Fruit fly (Drosophila melanogaster) whole organism, embryonic: ENCODE data around the gene blanks.

Experiments
- ATbp ChIP-seq: fragments of 200-800 bp; sonication (Bioruptor generic); optimal IDR thresholded peaks from 2 replicates; lab custom pipeline; 2017; ENCODE audit warnings: missing biosample characterization, mild to moderate bottlenecking, missing genetic modification characterization, missing genetic modification reagents
- Ada2b ChIP-seq: fragments of 200-800 bp; sonication (Bioruptor generic); IDR thresholded peaks from 2 replicates; pipeline ENCODE4 v1.3.6; 2022; ENCODE audit warnings: missing biosample characterization, missing genetic modification characterization
- Atf-2 ChIP-seq: fragments of 200-800 bp; sonication (Bioruptor generic); optimal IDR thresholded peaks from 2 replicates; lab custom pipeline; 2016; ENCODE audit warnings: missing biosample characterization, missing genetic modification characterization
- CG10147 ChIP-seq: fragments of 200-800 bp; sonication (Bioruptor generic); optimal IDR thresholded peaks from 2 replicates; lab custom pipeline; 2019; ENCODE audit warnings: missing biosample characterization, mild to moderate bottlenecking, missing genetic modification characterization, moderate library complexity
- CG10431 ChIP-seq: fragments of 200-800 bp; sonication (Bioruptor generic); optimal IDR thresholded peaks from 3 replicates; lab custom pipeline; 2018; ENCODE audit warnings: missing biosample characterization, mild to moderate bottlenecking, missing genetic modification characterization
- CG11398 ChIP-seq: fragments of 200-800 bp; sonication (Bioruptor generic); optimal IDR thresholded peaks from 2 replicates; lab custom pipeline; 2016; ENCODE audit warnings: missing biosample characterization, missing genetic modification characterization
- CG11456 ChIP-seq: fragments of 200-800 bp; sonication (Bioruptor generic); IDR thresholded peaks from 3 replicates; pipeline ENCODE4 v1.3.6; 2022; ENCODE audit warnings: missing biosample characterization, missing genetic modification characterization
- CG12942 ChIP-seq: fragments of 200-800 bp; sonication (Bioruptor generic); optimal IDR thresholded peaks from 3 replicates; lab custom pipeline; 2016; ENCODE audit warnings: missing biosample characterization, missing genetic modification characterization
- CG13287 ChIP-seq: fragments of 200-800 bp; sonication (Bioruptor generic); IDR thresholded peaks from 2 replicates; pipeline ENCODE4 v1.3.6; 2022; ENCODE audit warnings: missing biosample characterization, missing genetic modification characterization; ENCODE audit not compliant: partially characterized antibody
- CG13894 ChIP-seq: fragments of 200-800 bp; sonication (Bioruptor generic); optimal IDR thresholded peaks from 3 replicates; lab custom pipeline; 2018; ENCODE audit warnings: missing biosample characterization, mild to moderate bottlenecking, missing genetic modification characterization, moderate library complexity
- CG17612 ChIP-seq: fragments of 200-800 bp; sonication (Bioruptor generic); IDR thresholded peaks from 2 replicates; pipeline ENCODE4 v1.3.6; 2022; ENCODE audit warnings: missing biosample characterization, missing genetic modification characterization
- CG17912 ChIP-seq: fragments of 200-800 bp; sonication (Bioruptor generic); optimal IDR thresholded peaks from 2 replicates; lab custom pipeline; 2018; ENCODE audit warnings: missing biosample characterization, mild to moderate bottlenecking, missing genetic modification characterization
- CG30431 ChIP-seq: fragments of 200-800 bp; sonication (Bioruptor generic); optimal IDR thresholded peaks from 2 replicates; lab custom pipeline; 2017; ENCODE audit warnings: missing biosample characterization, missing genetic modification characterization
- CG33213 ChIP-seq: fragments of 200-800 bp; sonication (Bioruptor generic); optimal IDR thresholded peaks from 3 replicates; lab custom pipeline; 2016; ENCODE audit warnings: missing biosample characterization, missing genetic modification characterization
- CG3726 ChIP-seq: fragments of 200-800 bp; sonication (Bioruptor generic); IDR thresholded peaks from 3 replicates; pipeline ENCODE4, ENCODE4 v1.3.6; 2022; ENCODE audit warnings: missing biosample characterization, missing genetic modification characterization
- CG3847 ChIP-seq: fragments of 200-800 bp; sonication (Bioruptor generic); IDR thresholded peaks from 2 replicates; pipeline ENCODE4 v1.3.6; 2022; ENCODE audit warnings: missing biosample characterization, missing genetic modification characterization
- CG8924 ChIP-seq: fragments of 200-800 bp; optimal IDR thresholded peaks from 3 replicates; lab custom pipeline; 2019; ENCODE audit warnings: missing biosample characterization, mild to moderate bottlenecking, missing genetic modification characterization, moderate library complexity
- CG9609 ChIP-seq: fragments of 200-800 bp; sonication (Bioruptor generic); optimal IDR thresholded peaks from 3 replicates; lab custom pipeline; 2016; ENCODE audit warnings: missing biosample characterization, missing genetic modification characterization
- CrebB ChIP-seq: fragments of 200-800 bp; sonication (Bioruptor generic); optimal IDR thresholded peaks from 3 replicates; lab custom pipeline; 2018; ENCODE audit warnings: missing biosample characterization, mild to moderate bottlenecking, missing genetic modification characterization
- Dad ChIP-seq: fragments of 200-800 bp; sonication (Bioruptor generic); optimal IDR thresholded peaks from 3 replicates; lab custom pipeline; 2016; ENCODE audit warnings: missing biosample characterization, missing genetic modification characterization
- HLH4C ChIP-seq: fragments of 200-800 bp; sonication (Bioruptor generic); IDR thresholded peaks from 3 replicates; pipeline ENCODE4 v1.3.6; 2022; ENCODE audit warnings: missing biosample characterization, missing genetic modification characterization; ENCODE audit not compliant: partially characterized antibody
- Hmr ChIP-seq: fragments of 200-800 bp; sonication (Bioruptor generic); optimal IDR thresholded peaks from 3 replicates; lab custom pipeline; 2017; ENCODE audit warnings: mild to moderate bottlenecking, missing biosample characterization, missing genetic modification reagents, missing genetic modification characterization
- Med ChIP-seq: fragments of 200-800 bp; sonication (Bioruptor generic); peaks from one replicate; lab custom pipeline; 2016; ENCODE audit warnings: missing biosample characterization, missing genetic modification characterization, mild to moderate bottlenecking, inconsistent platforms, moderate library complexity
- NC2β ChIP-seq: fragments of 200-800 bp; sonication (Bioruptor generic); optimal IDR thresholded peaks from 2 replicates; lab custom pipeline; 2016; ENCODE audit warnings: missing biosample characterization, missing genetic modification characterization
- Pdp1 ChIP-seq, 2 experiments: fragments of 200-800 bp; sonication (Bioruptor generic); optimal IDR thresholded peaks; 3 replicates each; lab custom pipeline; 2016; ENCODE audit warnings: missing biosample characterization in 2 of 2, missing genetic modification characterization in 2 of 2, mild to moderate bottlenecking in 1 of 2, moderate library complexity in 1 of 2
- Poxn ChIP-seq: fragments of 200-800 bp; sonication (Bioruptor generic); IDR thresholded peaks from 2 replicates; pipeline ENCODE4 v1.3.6; 2022; ENCODE audit warnings: missing biosample characterization, missing genetic modification characterization
- Tbp ChIP-seq: fragments of >200 bp; optimal IDR thresholded peaks from 2 replicates; lab custom pipeline; 2018; ENCODE audit warnings: missing biosample characterization, missing genetic modification characterization
- Xbp1 ChIP-seq: fragments of 200-800 bp; sonication (Bioruptor generic); optimal IDR thresholded peaks from 3 replicates; lab custom pipeline; 2016; ENCODE audit warnings: missing biosample characterization, mild to moderate bottlenecking, missing genetic modification characterization
- amos ChIP-seq: fragments of 200-800 bp; sonication (Bioruptor generic); IDR thresholded peaks from 2 replicates; pipeline ENCODE4 v1.3.6; 2022; ENCODE audit warnings: missing biosample characterization, missing genetic modification characterization; ENCODE audit not compliant: partially characterized antibody
- ara ChIP-seq: fragments of 200-800 bp; sonication (Bioruptor generic); IDR thresholded peaks from 2 replicates; pipeline ENCODE4 v1.3.6; 2022; ENCODE audit warnings: missing biosample characterization, missing genetic modification characterization
- ase ChIP-seq: fragments of 200-800 bp; sonication (Bioruptor generic); IDR thresholded peaks from 3 replicates; pipeline ENCODE4 v1.3.6; 2022; ENCODE audit warnings: missing biosample characterization, missing genetic modification characterization
- ato ChIP-seq: fragments of 200-800 bp; sonication (Bioruptor generic); IDR thresholded peaks from 2 replicates; pipeline ENCODE4 v1.3.6; 2022; ENCODE audit warnings: missing biosample characterization, missing genetic modification characterization; ENCODE audit not compliant: partially characterized antibody
- bsh ChIP-seq, 2 experiments: fragments of 200-800 bp; sonication (Bioruptor generic); optimal IDR thresholded peaks; 2 replicates each; lab custom pipeline; 2017 to 2018; ENCODE audit warnings: mild to moderate bottlenecking in 2 of 2, missing biosample characterization in 2 of 2, missing genetic modification characterization in 2 of 2, moderate library complexity in 1 of 2
- chinmo ChIP-seq: fragments of 200-800 bp; sonication (Bioruptor generic); IDR thresholded peaks from 4 replicates; pipeline ENCODE4 v1.3.6; 2022; ENCODE audit warnings: missing biosample characterization, missing genetic modification characterization; ENCODE audit not compliant: partially characterized antibody
- dan ChIP-seq: fragments of 200-800 bp; sonication (Bioruptor generic); IDR thresholded peaks from 2 replicates; pipeline ENCODE4 v1.3.6; 2022; ENCODE audit warnings: missing biosample characterization, missing genetic modification characterization
- dysf ChIP-seq: fragments of 200-800 bp; sonication (Bioruptor generic); IDR thresholded peaks from 3 replicates; pipeline ENCODE4 v1.3.6; 2022; ENCODE audit warnings: missing biosample characterization, missing genetic modification characterization
- ken ChIP-seq: fragments of 200-800 bp; sonication (Bioruptor generic); IDR thresholded peaks from 3 replicates; pipeline ENCODE4 v1.3.6; 2022; ENCODE audit warnings: missing biosample characterization, missing genetic modification characterization
- luna ChIP-seq: fragments of 200-800 bp; sonication (Bioruptor generic); optimal IDR thresholded peaks from 2 replicates; lab custom pipeline; 2016; ENCODE audit warnings: missing biosample characterization, missing genetic modification characterization
- p53 ChIP-seq: fragments of 200-800 bp; sonication (Bioruptor generic); optimal IDR thresholded peaks from 2 replicates; lab custom pipeline; 2016; ENCODE audit warnings: missing biosample characterization, missing genetic modification characterization
- ranshi ChIP-seq: fragments of 200-800 bp; sonication (Bioruptor generic); IDR thresholded peaks from 2 replicates; pipeline ENCODE4 v1.3.6; 2022; ENCODE audit warnings: missing biosample characterization, missing genetic modification characterization
- sc ChIP-seq, 3 experiments: fragments of >200 bp in 2 of 3; fragments of 200-800 bp in 1 of 3; sonication (Bioruptor generic) in 1 of 3; optimal IDR thresholded peaks; 2 replicates in 2 of 3; 3 replicates in 1 of 3; lab custom pipeline; 2017; ENCODE audit warnings: mild to moderate bottlenecking in 1 of 3, missing biosample characterization in 1 of 3, missing genetic modification characterization in 1 of 3, missing genetic modification reagents in 1 of 3
- sens ChIP-seq: fragments of 200-800 bp; sonication (Bioruptor generic); peaks from one replicate; lab custom pipeline; 2016; ENCODE audit warnings: missing biosample characterization, missing genetic modification characterization
- tna ChIP-seq: fragments of 200-800 bp; sonication (Bioruptor generic); IDR thresholded peaks from 2 replicates; pipeline ENCODE4 v1.3.6; 2022; ENCODE audit warnings: missing biosample characterization, missing genetic modification characterization; ENCODE audit not compliant: partially characterized antibody
- toy ChIP-seq: fragments of 200-800 bp; sonication (Bioruptor generic); IDR thresholded peaks from 2 replicates; pipeline ENCODE4 v1.3.6; 2022; ENCODE audit warnings: missing biosample characterization, missing genetic modification characterization
- tup ChIP-seq: fragments of 200-800 bp; sonication (Bioruptor generic); optimal IDR thresholded peaks from 2 replicates; lab custom pipeline; 2016; ENCODE audit warnings: missing biosample characterization, mild to moderate bottlenecking, missing genetic modification characterization, moderate library complexity
- vnd ChIP-seq: fragments of 200-800 bp; sonication (Bioruptor generic); IDR thresholded peaks from 3 replicates; pipeline ENCODE4 v1.3.6; 2022; ENCODE audit warnings: missing biosample characterization, missing genetic modification characterization; ENCODE audit not compliant: partially characterized antibody
- zen2 ChIP-seq: fragments of 200-800 bp; sonication (Bioruptor generic); IDR thresholded peaks from 3 replicates; pipeline ENCODE4 v1.3.6; 2022; ENCODE audit warnings: missing biosample characterization, missing genetic modification characterization; ENCODE audit not compliant: partially characterized antibody

Gene blanks

dm6 chr3L:5540637-5541241, 42.0 kb upstream of the blanks start (continued):
- TF ChIP-seq Med (peak; percentile 47), CG10147 (GFP tag; lab: Kevin White, UChicago) (no peak), vnd (GFP tag; lab: Robert Waterston, UW) (0 out of 3 replicates have a peak, but pooled peaks have one; percentile 18), ATbp (GFP tag; lab: Kevin White, UChicago) (no peak), amos (GFP tag; lab: Robert Waterston, UW) (no peak), Dad (GFP tag; lab: Kevin White, UChicago) (no peak), tup (GFP tag; lab: Kevin White, UChicago) (no peak), NC2β (GFP tag; lab: Kevin White, UChicago) (no peak), CG17612 (GFP tag; lab: Robert Waterston, UW) (no peak), Ada2b (GFP tag; lab: Robert Waterston, UW) (no peak), dysf (0 out of 3 replicates have a peak, but pooled peaks have one; percentile 25), dan (GFP tag; lab: Robert Waterston, UW) (no peak), CG3726 (GFP tag; lab: Robert Waterston, UW) (0 out of 3 replicates have a peak, but pooled peaks have one; percentile 32), CG8924 (tag; lab: Kevin White, UChicago) (no peak), CG10431 (GFP tag; lab: Kevin White, UChicago) (no peak), ken (0 out of 3 replicates have a peak, but pooled peaks have one; percentile 7), ato (GFP tag; lab: Robert Waterston, UW) (no peak), zen2 (0 out of 3 replicates have a peak, but pooled peaks have one; percentile 14)

- no peak for TF ChIP-seq sc (optimal IDR thresholded peaks at IDR 0.05; lab: Kevin White, UChicago)
- no peak for TF ChIP-seq sc (GFP tag; optimal IDR thresholded peaks at IDR 0.05; lab: Kevin White, UChicago)
- TF ChIP-seq p53: no peak
- TF ChIP-seq CG11398: no peak
- TF ChIP-seq Hmr (GFP tag; lab: Kevin White, UChicago): no peak
- TF ChIP-seq toy (GFP tag; lab: Robert Waterston, UW): no peak
- no peak for TF ChIP-seq CG30431 (GFP tag; lab: Kevin White, UChicago)
- no peak for TF ChIP-seq Pdp1 (GFP tag; optimal IDR thresholded peaks at IDR 0.05; lab: Kevin White, UChicago)
- TF ChIP-seq CG12942 (GFP tag; lab: Kevin White, UChicago): no peak
- no peak for TF ChIP-seq ase (GFP tag; lab: Robert Waterston, UW)
- no peak for TF ChIP-seq CG3847
- no peak for TF ChIP-seq Tbp (GFP tag; lab: Kevin White, UChicago)
- TF ChIP-seq luna (GFP tag; lab: Kevin White, UChicago): no peak
- TF ChIP-seq Poxn (GFP tag; lab: Robert Waterston, UW): no peak
- no peak for TF ChIP-seq sens (GFP tag; lab: Kevin White, UChicago)
These were observed 36.9 kb upstream of the blanks start, which contains the start of gene CG13285 for dm6 chr3L:5535659-5536058. CG13285 (minus strand) TSS chr3L:5535759.

dm6 chr3L:5534253-5534652, 35.5 kb upstream of the blanks start:
- TF ChIP-seq chinmo (GFP tag; lab: Robert Waterston, UW) (peak; percentile 94), CG17912 (GFP tag; lab: Kevin White, UChicago) (no peak), ranshi (GFP tag; lab: Robert Waterston, UW) (no peak), CG33213 (GFP tag; lab: Kevin White, UChicago) (no peak), CG13287 (GFP tag; lab: Robert Waterston, UW) (peak; percentile 76), CrebB (tag; lab: Kevin White, UChicago) (no peak), Dad (GFP tag; lab: Kevin White, UChicago) (no peak), ara (GFP tag; lab: Robert Waterston, UW) (no peak), HLH4C (GFP tag; lab: Robert Waterston, UW) (peak; percentile 51; the same call in 2 of the 3 replicates), tna (GFP tag; lab: Robert Waterston, UW) (peak; percentile 64), CG11456 (GFP tag; lab: Robert Waterston, UW) (no peak), CG13894 (tag; lab: Kevin White, UChicago) (no peak), CG9609 (GFP tag; lab: Kevin White, UChicago) (no peak), Atf-2 (GFP tag; lab: Kevin White, UChicago) (no peak), Poxn (GFP tag; lab: Robert Waterston, UW) (no peak), amos (GFP tag; lab: Robert Waterston, UW) (peak; percentile 38; the same call in 1 of the 2 replicates), bsh (GFP tag; optimal IDR thresholded peaks at IDR 0.05; lab: Kevin White, UChicago) (no peak), Xbp1 (GFP tag; lab: Kevin White, UChicago) (no peak)
